Fruit fly (Drosophila melanogaster) whole organism, embryonic: Measurements from ENCODE around the gene CG43447.

Experiments
- Bdp1 ChIP-seq: fragments of 200-800 bp; sonication (Bioruptor generic); optimal IDR thresholded peaks from 3 replicates; lab custom pipeline; 2016; ENCODE audit warnings: missing biosample characterization, missing genetic modification characterization
- CG10366 ChIP-seq: fragments of 200-800 bp; sonication (Bioruptor generic); IDR thresholded peaks from 2 replicates; pipeline ENCODE4 v1.3.6; 2022; ENCODE audit warnings: missing biosample characterization, missing genetic modification characterization
- CG10543 ChIP-seq: fragments of 200-800 bp; sonication (Bioruptor generic); optimal IDR thresholded peaks from 3 replicates; lab custom pipeline; 2017; ENCODE audit warnings: missing biosample characterization, mild to moderate bottlenecking, missing genetic modification characterization, moderate library complexity
- CG11560 ChIP-seq: fragments of 200-800 bp; sonication (Bioruptor generic); IDR thresholded peaks from 3 replicates; pipeline ENCODE4 v1.3.6; 2022; ENCODE audit warnings: missing biosample characterization, missing genetic modification characterization
- CG12219 ChIP-seq: fragments of 200-800 bp; sonication (Bioruptor generic); optimal IDR thresholded peaks from 3 replicates; lab custom pipeline; 2018; ENCODE audit warnings: missing biosample characterization, mild to moderate bottlenecking, missing genetic modification characterization
- CG12299 ChIP-seq: fragments of 200-800 bp; sonication (Bioruptor generic); optimal IDR thresholded peaks from 2 replicates; lab custom pipeline; 2018; ENCODE audit warnings: missing biosample characterization, mild to moderate bottlenecking, missing genetic modification characterization
- CG13123 ChIP-seq: fragments of 200-800 bp; sonication (Bioruptor generic); optimal IDR thresholded peaks from 2 replicates; lab custom pipeline; 2016; ENCODE audit warnings: missing biosample characterization, missing genetic modification characterization
- CG13287 ChIP-seq: fragments of 200-800 bp; sonication (Bioruptor generic); IDR thresholded peaks from 2 replicates; pipeline ENCODE4 v1.3.6; 2022; ENCODE audit warnings: missing biosample characterization, missing genetic modification characterization; ENCODE audit not compliant: partially characterized antibody
- CG14965 ChIP-seq: fragments of 200-800 bp; sonication (Bioruptor generic); optimal IDR thresholded peaks from 2 replicates; lab custom pipeline; 2016; ENCODE audit warnings: missing biosample characterization, missing genetic modification characterization, borderline replicate concordance
- CG15479 ChIP-seq: fragments of 200-800 bp; sonication (Bioruptor generic); optimal IDR thresholded peaks from 3 replicates; lab custom pipeline; 2019; ENCODE audit warnings: missing biosample characterization, mild to moderate bottlenecking, missing genetic modification characterization, moderate library complexity
- CG2116 ChIP-seq: fragments of 200-800 bp; sonication (Bioruptor generic); optimal IDR thresholded peaks from 3 replicates; lab custom pipeline; 2018; ENCODE audit warnings: missing biosample characterization, mild to moderate bottlenecking, missing genetic modification characterization
- CG30431 ChIP-seq: fragments of 200-800 bp; sonication (Bioruptor generic); optimal IDR thresholded peaks from 2 replicates; lab custom pipeline; 2017; ENCODE audit warnings: missing biosample characterization, missing genetic modification characterization
- CG31365 ChIP-seq: fragments of 200-800 bp; sonication (Bioruptor generic); optimal IDR thresholded peaks from 2 replicates; lab custom pipeline; 2018; ENCODE audit warnings: missing biosample characterization, mild to moderate bottlenecking, missing genetic modification characterization
- CG32772 ChIP-seq: fragments of 200-800 bp; sonication (Bioruptor generic); IDR thresholded peaks from 2 replicates; pipeline ENCODE4 v1.3.6; 2022; ENCODE audit warnings: missing biosample characterization, missing genetic modification characterization
- CG6854 ChIP-seq: fragments of 200-800 bp; sonication (Bioruptor generic); optimal IDR thresholded peaks from 3 replicates; lab custom pipeline; 2017; ENCODE audit warnings: missing biosample characterization, mild to moderate bottlenecking, missing genetic modification characterization
- CG7839 ChIP-seq: fragments of 200-800 bp; sonication (Bioruptor generic); optimal IDR thresholded peaks from 3 replicates; lab custom pipeline; 2018; ENCODE audit warnings: missing biosample characterization, mild to moderate bottlenecking, missing genetic modification characterization, moderate library complexity
- CG9609 ChIP-seq: fragments of 200-800 bp; sonication (Bioruptor generic); optimal IDR thresholded peaks from 3 replicates; lab custom pipeline; 2016; ENCODE audit warnings: missing biosample characterization, missing genetic modification characterization
- Dbx ChIP-seq: fragments of 200-800 bp; sonication (Bioruptor generic); IDR thresholded peaks from 3 replicates; pipeline ENCODE4 v1.3.6; 2022; ENCODE audit warnings: missing biosample characterization, missing genetic modification characterization
- Dfd ChIP-seq, 2 experiments: fragments of >200 bp; optimal IDR thresholded peaks; 2 replicates each; lab custom pipeline; 2017; ENCODE audit warnings: missing biosample characterization in 2 of 2, missing genetic modification characterization in 2 of 2
- Dref ChIP-seq: fragments of 200-800 bp; sonication (Bioruptor generic); IDR thresholded peaks from 2 replicates; pipeline ENCODE4 v1.3.6; 2022; ENCODE audit warnings: missing biosample characterization, missing genetic modification characterization
- E2f2 ChIP-seq: fragments of 200-800 bp; sonication (Bioruptor generic); IDR thresholded peaks from 2 replicates; pipeline ENCODE4 v1.3.6; 2022; ENCODE audit warnings: missing biosample characterization, missing genetic modification characterization
- Elba2 ChIP-seq: fragments of 200-800 bp; sonication (Bioruptor generic); optimal IDR thresholded peaks from 3 replicates; lab custom pipeline; 2016; ENCODE audit warnings: missing biosample characterization, missing genetic modification characterization
- Ets97D ChIP-seq: fragments of 200-800 bp; sonication (Bioruptor generic); optimal IDR thresholded peaks from 3 replicates; lab custom pipeline; 2016; ENCODE audit warnings: missing biosample characterization, missing genetic modification characterization
- Fer3 ChIP-seq: fragments of 200-800 bp; sonication (Bioruptor generic); optimal IDR thresholded peaks from 2 replicates; lab custom pipeline; 2018; ENCODE audit warnings: missing biosample characterization, mild to moderate bottlenecking, missing genetic modification characterization, moderate library complexity
- HLH3B ChIP-seq: fragments of 200-800 bp; sonication (Bioruptor generic); IDR thresholded peaks from 2 replicates; pipeline ENCODE4 v1.3.6; 2022; ENCODE audit warnings: missing biosample characterization, missing genetic modification characterization
- HmgD ChIP-seq: fragments of 200-800 bp; sonication (Bioruptor generic); optimal IDR thresholded peaks from 3 replicates; lab custom pipeline; 2016; ENCODE audit warnings: missing biosample characterization, missing genetic modification characterization
- Hmr ChIP-seq: fragments of 200-800 bp; sonication (Bioruptor generic); optimal IDR thresholded peaks from 3 replicates; lab custom pipeline; 2017; ENCODE audit warnings: mild to moderate bottlenecking, missing biosample characterization, missing genetic modification reagents, missing genetic modification characterization
- Hr78 ChIP-seq, 2 experiments: fragments of 200-800 bp in 1 of 2; fragments of >200 bp in 1 of 2; sonication (Bioruptor generic) in 1 of 2; optimal IDR thresholded peaks; 2 replicates each; lab custom pipeline; 2017 to 2019; ENCODE audit warnings: missing biosample characterization in 2 of 2, missing genetic modification characterization in 2 of 2, mild to moderate bottlenecking in 1 of 2, moderate library complexity in 1 of 2
- Jarid2 ChIP-seq: fragments of 200-800 bp; sonication (Bioruptor generic); optimal IDR thresholded peaks from 3 replicates; lab custom pipeline; 2017; ENCODE audit warnings: mild to moderate bottlenecking, missing biosample characterization, missing genetic modification reagents, missing genetic modification characterization
- Max ChIP-seq: fragments of 200-800 bp; sonication (Bioruptor generic); optimal IDR thresholded peaks from 2 replicates; lab custom pipeline; 2016; ENCODE audit warnings: missing biosample characterization, mild to moderate bottlenecking, missing genetic modification characterization
- Neu2 ChIP-seq: fragments of 200-800 bp; sonication (Bioruptor generic); optimal IDR thresholded peaks from 3 replicates; lab custom pipeline; 2016; ENCODE audit warnings: missing biosample characterization, missing genetic modification characterization, borderline replicate concordance
- NfI ChIP-seq: fragments of 200-800 bp; sonication (Bioruptor generic); optimal IDR thresholded peaks from 3 replicates; lab custom pipeline; 2018; ENCODE audit warnings: missing biosample characterization, mild to moderate bottlenecking, missing genetic modification characterization, moderate library complexity
- Oli ChIP-seq: fragments of 200-800 bp; sonication (Bioruptor generic); optimal IDR thresholded peaks from 2 replicates; lab custom pipeline; 2018; ENCODE audit warnings: missing biosample characterization, mild to moderate bottlenecking, missing genetic modification characterization, moderate library complexity
- Pdp1 ChIP-seq, 2 experiments: fragments of 200-800 bp; sonication (Bioruptor generic); optimal IDR thresholded peaks; 3 replicates each; lab custom pipeline; 2016; ENCODE audit warnings: missing biosample characterization in 2 of 2, missing genetic modification characterization in 2 of 2, mild to moderate bottlenecking in 1 of 2, moderate library complexity in 1 of 2
- Ravus ChIP-seq: fragments of 200-800 bp; sonication (Bioruptor generic); IDR thresholded peaks from 2 replicates; pipeline ENCODE4 v1.3.6; 2022; ENCODE audit warnings: missing biosample characterization, missing genetic modification characterization
- Side ChIP-seq: fragments of 200-800 bp; sonication (Bioruptor generic); optimal IDR thresholded peaks from 2 replicates; lab custom pipeline; 2016; ENCODE audit warnings: missing biosample characterization, missing genetic modification characterization
- Tbp ChIP-seq: fragments of >200 bp; optimal IDR thresholded peaks from 2 replicates; lab custom pipeline; 2018; ENCODE audit warnings: missing biosample characterization, missing genetic modification characterization
- cg ChIP-seq: fragments of 200-800 bp; sonication (Bioruptor generic); optimal IDR thresholded peaks from 3 replicates; lab custom pipeline; 2019; ENCODE audit warnings: missing biosample characterization, mild to moderate bottlenecking, missing genetic modification characterization, moderate library complexity
- chm ChIP-seq: fragments of 200-800 bp; sonication (Bioruptor generic); IDR thresholded peaks from 2 replicates; pipeline ENCODE4 v1.3.6; 2022; ENCODE audit warnings: missing biosample characterization, missing genetic modification characterization
- ci ChIP-seq: fragments of 200-800 bp; sonication (Bioruptor generic); IDR thresholded peaks from 3 replicates; pipeline ENCODE4 v1.3.6; 2022; ENCODE audit warnings: missing biosample characterization, missing genetic modification characterization
- croc ChIP-seq: fragments of 200-800 bp; sonication (Bioruptor generic); conservative IDR thresholded peaks from 3 replicates; pipeline ENCODE4 v1.3.6; 2022; ENCODE audit warnings: missing biosample characterization, missing genetic modification characterization
- ems ChIP-seq: fragments of 200-800 bp; sonication (Bioruptor generic); optimal IDR thresholded peaks from 3 replicates; lab custom pipeline; 2016; ENCODE audit warnings: missing biosample characterization, missing genetic modification characterization
- gce ChIP-seq: fragments of 200-800 bp; sonication (Bioruptor generic); IDR thresholded peaks from 3 replicates; pipeline ENCODE4 v1.3.6; 2022; ENCODE audit warnings: missing biosample characterization, missing genetic modification characterization
- ind ChIP-seq: fragments of 200-800 bp; sonication (Bioruptor generic); optimal IDR thresholded peaks from 3 replicates; lab custom pipeline; 2016; ENCODE audit warnings: missing biosample characterization, missing genetic modification characterization
- lola ChIP-seq, 3 experiments: fragments of >200 bp in 2 of 3; fragments of 200-800 bp in 1 of 3; sonication (Bioruptor generic) in 1 of 3; optimal IDR thresholded peaks; 2 replicates each; lab custom pipeline; 2017 to 2019; ENCODE audit warnings: missing biosample characterization in 3 of 3, missing genetic modification characterization in 3 of 3, mild to moderate bottlenecking in 1 of 3, moderate library complexity in 1 of 3
- mirr ChIP-seq: fragments of 200-800 bp; sonication (Bioruptor generic); optimal IDR thresholded peaks from 3 replicates; lab custom pipeline; 2018; ENCODE audit warnings: missing biosample characterization, mild to moderate bottlenecking, missing genetic modification characterization
- shn ChIP-seq: fragments of 200-800 bp; sonication (Bioruptor generic); optimal IDR thresholded peaks from 3 replicates; lab custom pipeline; 2016; ENCODE audit warnings: missing biosample characterization, missing genetic modification characterization
- sqz ChIP-seq: fragments of 200-800 bp; sonication (Bioruptor generic); optimal IDR thresholded peaks from 3 replicates; lab custom pipeline; 2018; ENCODE audit warnings: missing biosample characterization, mild to moderate bottlenecking, missing genetic modification characterization
- tap ChIP-seq: fragments of 200-800 bp; optimal IDR thresholded peaks from 3 replicates; lab custom pipeline; 2019; ENCODE audit warnings: missing biosample characterization, mild to moderate bottlenecking, missing genetic modification characterization, moderate library complexity
- tll ChIP-seq, 2 experiments: fragments of 200-800 bp in 1 of 2; fragments of >200 bp in 1 of 2; sonication (Bioruptor generic) in 1 of 2; optimal IDR thresholded peaks; 2 replicates each; lab custom pipeline; 2017 to 2019; ENCODE audit warnings: missing biosample characterization in 2 of 2, missing genetic modification characterization in 2 of 2, mild to moderate bottlenecking in 1 of 2, moderate library complexity in 1 of 2

The CG43447 gene

dm6 chr3R:27440628-27441027 is 516 bp downstream of the CG43447 start, which contains the start of gene CG44290 (continued):
- TF ChIP-seq lola (GFP tag; optimal IDR thresholded peaks at IDR 0.05; lab: Kevin White, UChicago) (peak in 1 of 3 experiments; percentile 73), Side (GFP tag; lab: Kevin White, UChicago) (peak; percentile 41), CG12219 (GFP tag; lab: Kevin White, UChicago) (peak; percentile 25), gce (peak; percentile 37; the same call in 1 of the 3 replicates), croc (GFP tag; lab: Robert Waterston, UW) (peak; percentile 68), Ets97D (GFP tag; lab: Kevin White, UChicago) (no peak), CG10366 (GFP tag; lab: Robert Waterston, UW) (peak; percentile 14; the same call in 1 of the 2 replicates), CG13123 (GFP tag; lab: Kevin White, UChicago) (no peak), CG7839 (tag; lab: Kevin White, UChicago) (peak; percentile 57), HmgD (no peak), Max (no peak), NfI (GFP tag; lab: Kevin White, UChicago) (no peak), CG31365 (tag; lab: Kevin White, UChicago) (no peak), CG10543 (no peak), shn (GFP tag; lab: Kevin White, UChicago) (no peak), CG32772 (GFP tag; lab: Robert Waterston, UW) (0 out of 2 replicates have a peak, but pooled peaks have one; percentile 28), Pdp1 (GFP tag; optimal IDR thresholded peaks at IDR 0.05; lab: Kevin White, UChicago) (peak in 1 of 2 experiments; percentile 44), CG11560 (tag; lab: Robert Waterston, UW) (no peak), CG13287 (GFP tag; lab: Robert Waterston, UW) (no peak), CG2116 (GFP tag; lab: Kevin White, UChicago) (no peak), Fer3 (tag; lab: Kevin White, UChicago) (peak; percentile 1), tap (tag; lab: Kevin White, UChicago) (peak; percentile 18), CG9609 (GFP tag; lab: Kevin White, UChicago) (no peak), CG6854 (GFP tag; lab: Kevin White, UChicago) (no peak), Bdp1 (no peak), Dbx (GFP tag; lab: Robert Waterston, UW) (no peak), cg (GFP tag; lab: Kevin White, UChicago) (no peak), Tbp (GFP tag; lab: Kevin White, UChicago) (no peak), CG15479 (GFP tag; lab: Kevin White, UChicago) (no peak), Elba2 (no peak), Dfd (GFP tag; optimal IDR thresholded peaks at IDR 0.05; lab: Kevin White, UChicago) (no peak), tll (GFP tag; optimal IDR thresholded peaks at IDR 0.05; lab: Kevin White, UChicago) (no peak), CG12299 (tag; lab: Kevin White, UChicago) (no peak), CG30431 (no peak), ci (GFP tag; lab: Robert Waterston, UW) (0 out of 3 replicates have a peak, but pooled peaks have one; percentile 24), Jarid2 (GFP tag; lab: Kevin White, UChicago) (no peak), E2f2 (GFP tag; lab: Robert Waterston, UW) (no peak), chm (peak; percentile 62; the same call in 1 of the 2 replicates), Oli (tag; lab: Kevin White, UChicago) (peak; percentile 16), Hr78 (GFP tag; optimal IDR thresholded peaks at IDR 0.05; lab: Kevin White, UChicago) (no peak), ind (GFP tag; lab: Kevin White, UChicago) (no peak), mirr (GFP tag; lab: Kevin White, UChicago) (no peak), Neu2 (GFP tag; lab: Kevin White, UChicago) (no peak), Dref (GFP tag; lab: Robert Waterston, UW) (no peak), Hmr (GFP tag; lab: Kevin White, UChicago) (no peak), Ravus (no peak), ems (no peak), CG14965 (GFP tag; lab: Kevin White, UChicago) (no peak), HLH3B (GFP tag; lab: Robert Waterston, UW) (peak; percentile 35; the same call in 1 of the 2 replicates), sqz (GFP tag; lab: Kevin White, UChicago) (no peak)
